Fruit fly (Drosophila melanogaster) S2 (cell line): ENCODE measurements around the gene gammaSnap2.

Source experiments
- CG8478 ChIP-seq: fragments of >200 bp; optimal IDR thresholded peaks from 2 replicates; lab custom pipeline; 2018
- CTCF ChIP-seq, 2 experiments: fragments of >200 bp; optimal IDR thresholded peaks; 2 replicates each; lab custom pipeline; 2018

- TF ChIP-seq CG8478 (lab: Kevin White, UChicago) (no peak), CTCF (optimal IDR thresholded peaks at IDR 0.05; lab: Kevin White, UChicago) (no peak)
These were observed 37.0 kb downstream of the gammaSnap2 start for dm6 chr3R:10084179-10084647.
